Worm (Caenorhabditis elegans): Measurements from ENCODE around the gene rpl-23.

- TF ChIP-seq egrh-3 (GFP tag; IDR thresholded peaks at IDR 0.05) (no peak), atf-7 (tag; optimal IDR thresholded peaks at IDR 0.05) (no peak), ets-4 (GFP tag; optimal IDR thresholded peaks at IDR 0.05) (no peak), ceh-91 (GFP tag; IDR thresholded peaks at IDR 0.05) (no peak), lin-26 (GFP tag; IDR thresholded peaks at IDR 0.05) (no peak), B0336.3 (GFP tag; IDR thresholded peaks at IDR 0.05) (peak; percentile 50; the same call in 1 of the 2 replicates)
These were observed 9.1 kb upstream of the rpl-23 start for ce11 chrIII:5714984-5715454.
